Fruit fly (Drosophila melanogaster): Measurements from ENCODE around the gene Pen.

Pen gene

dm6 chr2L:10056705-10057104 is at the start of gene Pen:
Gene Pen (plus strand): TSS chr2L:10056900.
- TF ChIP-seq CG34224 (GFP tag; IDR thresholded peaks at IDR 0.05; ENCODE audit: partially characterized antibody) (peak; percentile 53), CG10959 (GFP tag; IDR thresholded peaks at IDR 0.05) (no peak), Kr (GFP tag; optimal IDR thresholded peaks at IDR 0.05) (no peak), CG1603 (tag; optimal IDR thresholded peaks at IDR 0.05) (peak; percentile 63), CG13775 (GFP tag; optimal IDR thresholded peaks at IDR 0.05) (no peak), CG1602 (GFP tag; optimal IDR thresholded peaks at IDR 0.05) (no peak), CG18619 (GFP tag; optimal IDR thresholded peaks at IDR 0.05) (no peak), E2f2 (GFP tag; IDR thresholded peaks at IDR 0.05) (peak; percentile 90), CG15514 (GFP tag; optimal IDR thresholded peaks at IDR 0.05) (peak; percentile 61), al (GFP tag; IDR thresholded peaks at IDR 0.05) (no peak), inv (GFP tag; IDR thresholded peaks at IDR 0.05; ENCODE audit: partially characterized antibody) (peak; percentile 59), CG33557 (GFP tag; optimal IDR thresholded peaks at IDR 0.05) (no peak), Dref (GFP tag; IDR thresholded peaks at IDR 0.05) (peak; percentile 89), Doc2 (GFP tag; IDR thresholded peaks at IDR 0.05) (no peak), ken (GFP tag; IDR thresholded peaks at IDR 0.05) (no peak), CG13624 (GFP tag; optimal IDR thresholded peaks at IDR 0.05) (no peak), Dip2 (GFP tag; IDR thresholded peaks at IDR 0.05) (no peak), wek (GFP tag; optimal IDR thresholded peaks at IDR 0.05) (no peak), BEAF-32 (GFP tag; optimal IDR thresholded peaks at IDR 0.05) (peak; percentile 85), nerfin-2 (GFP tag; IDR thresholded peaks at IDR 0.05; ENCODE audit: partially characterized antibody) (peak; percentile 46; the same call in 1 of the 2 replicates), Bgb (GFP tag; IDR thresholded peaks at IDR 0.05; ENCODE audit: partially characterized antibody) (peak; percentile 83), tna (GFP tag; IDR thresholded peaks at IDR 0.05; ENCODE audit: partially characterized antibody) (peak; percentile 53), Awh (GFP tag; IDR thresholded peaks at IDR 0.05) (no peak), CG3847 (GFP tag; IDR thresholded peaks at IDR 0.05) (no peak), CG4328 (GFP tag; optimal IDR thresholded peaks at IDR 0.05) (no peak), CG11398 (GFP tag; optimal IDR thresholded peaks at IDR 0.05) (no peak), Lhr (GFP tag; optimal IDR thresholded peaks at IDR 0.05) (peak; percentile 36), shn (GFP tag; optimal IDR thresholded peaks at IDR 0.05) (no peak), tap (tag; optimal IDR thresholded peaks at IDR 0.05) (no peak), CG10267 (tag; optimal IDR thresholded peaks at IDR 0.05) (peak; percentile 24), Dp (GFP tag; optimal IDR thresholded peaks at IDR 0.05) (peak; percentile 79), vnd (GFP tag; IDR thresholded peaks at IDR 0.05; ENCODE audit: partially characterized antibody) (peak; percentile 47; the same call in 2 of the 3 replicates), caup (GFP tag; optimal IDR thresholded peaks at IDR 0.05; ENCODE audit: severe bottlenecking) (no peak), btn (GFP tag; optimal IDR thresholded peaks at IDR 0.05) (no peak), Scr (GFP tag; IDR thresholded peaks at IDR 0.05; ENCODE audit: partially characterized antibody) (peak; percentile 76), ato (GFP tag; IDR thresholded peaks at IDR 0.05; ENCODE audit: partially characterized antibody) (peak; percentile 49; the same call in 1 of the 2 replicates), tio (GFP tag; optimal IDR thresholded peaks at IDR 0.05) (no peak), CG9797 (GFP tag; optimal IDR thresholded peaks at IDR 0.05) (peak; percentile 85), CG4854 (GFP tag; optimal IDR thresholded peaks at IDR 0.05) (no peak), vfl (GFP tag; optimal IDR thresholded peaks at IDR 0.05) (no peak), Optix (GFP tag; IDR thresholded peaks at IDR 0.05) (no peak), CoRest (tag; optimal IDR thresholded peaks at IDR 0.05) (peak; percentile 2), Sry-δ (GFP tag; optimal IDR thresholded peaks at IDR 0.05) (peak; percentile 81), ac (GFP tag; optimal IDR thresholded peaks at IDR 0.05) (no peak), unc-4 (GFP tag; IDR thresholded peaks at IDR 0.05; ENCODE audit: partially characterized antibody) (peak; percentile 65; the same call in 1 of the 2 replicates), CG12659 (GFP tag; optimal IDR thresholded peaks at IDR 0.05) (peak; percentile 9), CG13894 (tag; optimal IDR thresholded peaks at IDR 0.05) (no peak), MBD-R2 (GFP tag; IDR thresholded peaks at IDR 0.05) (peak; percentile 7; the same call in 1 of the 2 replicates), amos (GFP tag; IDR thresholded peaks at IDR 0.05; ENCODE audit: partially characterized antibody) (peak; percentile 84), CTCF (GFP tag; optimal IDR thresholded peaks at IDR 0.05) (peak; percentile 38)
